Fruit fly (Drosophila melanogaster): ENCODE data around the gene SNRPG.

The SNRPG gene

DNA sequence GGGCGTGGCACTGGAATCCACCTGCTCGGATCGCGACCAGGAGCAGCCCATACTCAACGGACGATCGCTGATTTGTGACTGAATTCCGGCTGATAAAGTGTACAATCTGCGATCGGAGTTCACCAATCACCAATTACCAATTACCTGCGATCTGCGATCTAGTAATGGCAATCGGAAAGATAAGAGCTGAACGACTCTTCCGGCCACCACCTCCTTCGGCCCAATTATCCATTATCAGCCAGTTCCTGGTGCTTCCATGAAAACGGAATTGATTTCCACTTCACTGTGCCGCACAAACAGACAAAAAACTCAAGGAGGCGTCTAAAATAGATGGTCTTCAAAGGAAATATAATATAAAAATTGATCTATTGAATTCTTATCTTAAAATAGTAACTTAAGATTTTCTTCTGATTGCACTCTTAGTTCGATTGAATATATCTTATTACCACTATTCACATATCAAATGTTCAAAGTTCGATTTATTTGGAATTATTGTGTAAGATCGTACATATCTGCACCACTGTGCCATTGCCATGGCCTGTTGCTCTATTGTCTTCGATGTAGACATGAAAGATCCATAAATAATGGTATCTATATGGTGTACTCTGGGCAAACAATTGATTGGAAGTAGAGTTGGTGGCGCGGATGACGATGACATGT lies 24.3 kb upstream of the SNRPG start, which contains the start of gene CG15865:
Gene CG15865 (minus strand): TSS at position 51 of the 660 bp plus-strand sequence.
- no peak for TF ChIP-seq CG17801 (GFP tag; optimal IDR thresholded peaks at IDR 0.05; ENCODE audit: partially characterized antibody)

DNA sequence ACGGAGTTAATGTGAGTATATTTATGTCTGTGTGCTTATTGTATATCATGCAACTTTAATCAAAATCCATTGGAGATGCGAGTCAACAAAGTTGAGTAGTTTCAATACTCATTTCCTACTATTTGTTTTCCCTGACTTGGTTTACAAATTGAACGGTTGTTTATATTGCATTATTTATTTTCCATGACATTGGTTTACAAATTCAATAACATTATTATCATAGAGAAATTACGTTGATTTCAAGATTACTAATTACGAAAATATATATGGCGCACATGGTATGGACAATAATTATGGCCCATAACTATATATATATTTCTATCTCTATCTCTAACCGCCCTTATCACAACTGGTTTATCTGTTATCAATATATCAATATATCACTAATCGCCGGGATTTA lies 20.4 kb upstream of the SNRPG start:
- TF ChIP-seq CG17801 (GFP tag; optimal IDR thresholded peaks at IDR 0.05; ENCODE audit: partially characterized antibody): no peak

dm6 chrX:16655724-16656235 lies 15.6 kb upstream of the SNRPG start:
- no peak for TF ChIP-seq CG17801 (GFP tag; optimal IDR thresholded peaks at IDR 0.05; ENCODE audit: partially characterized antibody)

- TF ChIP-seq CG17801 (GFP tag; optimal IDR thresholded peaks at IDR 0.05; ENCODE audit: partially characterized antibody): no peak
Measured at dm6 chrX:16654931-16655409, 14.8 kb upstream of the SNRPG start, which contains the start of the genes Nemp and r. TSS of gene Nemp (minus strand) at chrX:16655015. TSS of gene r (plus strand) at chrX:16655359.

- TF ChIP-seq CG17801 (GFP tag; optimal IDR thresholded peaks at IDR 0.05; ENCODE audit: partially characterized antibody): no peak
Measured at dm6 chrX:16651625-16652024, 11.4 kb upstream of the SNRPG start.

DNA sequence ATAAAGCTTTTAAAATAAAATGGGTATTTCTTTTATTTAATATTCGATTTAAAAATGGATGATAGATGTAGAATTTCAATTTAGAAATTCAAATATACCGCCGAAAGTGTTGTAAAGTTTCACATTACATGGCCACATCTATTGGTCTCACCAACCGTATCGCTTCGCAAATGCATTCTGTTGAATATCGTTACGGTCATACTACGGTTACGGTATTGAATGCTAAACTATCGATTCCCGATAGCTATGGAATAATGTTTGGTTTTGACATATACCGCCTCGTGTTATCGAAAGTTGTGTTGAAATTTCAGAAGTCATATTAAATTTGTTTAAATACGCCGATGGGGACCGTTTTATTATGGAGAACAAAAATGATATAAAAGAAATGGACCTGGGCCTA lies 10.9 kb upstream of the SNRPG start, which contains the start of the genes CG32573 and CG42512:
Gene CG32573 (plus strand): TSS at position 279 of the 400 bp plus-strand sequence.
Gene CG42512 (plus strand): TSS at position 279 of the 400 bp plus-strand sequence.
- TF ChIP-seq CG17801 (GFP tag; optimal IDR thresholded peaks at IDR 0.05; ENCODE audit: partially characterized antibody): no peak

DNA sequence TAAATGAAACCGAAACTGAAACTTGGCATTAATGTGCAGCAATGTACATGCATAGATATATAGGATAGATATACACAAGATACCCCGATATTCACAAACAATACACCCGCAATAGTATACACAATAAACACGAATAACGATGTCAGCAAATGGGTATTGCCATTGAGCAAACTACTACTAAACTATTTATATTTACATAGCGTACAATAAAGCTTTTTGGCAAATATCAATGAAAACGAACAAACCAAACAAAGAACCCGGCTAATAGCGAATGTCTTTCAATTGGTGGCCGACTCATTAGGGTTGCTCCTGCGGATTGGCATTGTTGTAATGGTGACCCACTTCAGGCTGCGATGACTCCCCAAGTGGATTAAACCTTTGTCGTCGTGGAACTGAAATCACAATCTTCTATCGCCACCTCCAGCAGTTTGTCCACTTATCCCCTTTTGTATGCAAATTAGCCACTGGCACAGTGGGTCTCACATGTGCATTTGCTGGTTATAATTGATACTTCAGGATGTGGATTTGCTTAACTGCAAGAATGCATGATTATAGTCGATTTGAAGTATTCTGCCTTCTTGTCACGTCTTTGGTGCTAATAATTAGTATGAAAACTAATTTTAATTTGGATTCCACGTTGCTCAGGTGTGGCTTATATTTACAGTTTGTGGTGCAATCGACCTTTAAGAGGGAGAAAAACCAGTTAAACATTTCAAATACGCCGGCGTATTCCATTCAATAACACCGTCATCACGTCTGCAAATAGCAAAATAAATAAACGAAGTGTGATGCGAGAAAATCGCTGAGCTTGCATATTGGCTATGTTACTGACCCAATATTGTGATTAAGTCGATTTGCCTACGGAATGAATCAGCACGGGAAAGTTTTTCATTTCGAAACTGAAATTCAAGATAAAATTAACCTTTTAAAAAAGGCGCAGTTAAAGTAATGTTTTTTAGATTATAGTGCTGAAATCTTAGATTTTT lies 10.2 kb upstream of the SNRPG start:
- no peak for TF ChIP-seq CG17801 (GFP tag; optimal IDR thresholded peaks at IDR 0.05; ENCODE audit: partially characterized antibody)

DNA sequence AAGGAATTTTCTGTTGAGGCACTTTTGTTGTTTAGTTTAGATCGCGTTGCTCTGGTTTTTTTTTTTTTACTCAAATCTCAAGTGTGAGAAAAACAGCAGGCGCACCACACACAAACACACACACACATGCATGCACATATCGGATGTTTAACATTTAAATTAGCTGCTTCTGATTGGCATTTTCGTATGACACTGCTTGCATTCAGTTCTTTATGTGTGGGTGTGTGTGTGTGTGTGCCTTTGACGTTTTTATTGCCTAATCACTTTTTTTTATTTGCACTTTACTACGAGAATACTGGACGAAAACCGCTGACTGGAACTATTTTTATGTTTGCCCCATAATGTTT lies 8.2 kb upstream of the SNRPG start:
- no peak for TF ChIP-seq CG17801 (GFP tag; optimal IDR thresholded peaks at IDR 0.05; ENCODE audit: partially characterized antibody)

- TF ChIP-seq CG17801 (GFP tag; optimal IDR thresholded peaks at IDR 0.05; ENCODE audit: partially characterized antibody): no peak
Measured at dm6 chrX:16647737-16648434, 7.7 kb upstream of the SNRPG start.

dm6 chrX:16647092-16647632 lies 6.9 kb upstream of the SNRPG start:
- TF ChIP-seq CG17801 (GFP tag; optimal IDR thresholded peaks at IDR 0.05; ENCODE audit: partially characterized antibody): no peak

- no peak for TF ChIP-seq CG17801 (GFP tag; optimal IDR thresholded peaks at IDR 0.05; ENCODE audit: partially characterized antibody)
Measured at dm6 chrX:16645472-16645871, 5.3 kb upstream of the SNRPG start.

DNA sequence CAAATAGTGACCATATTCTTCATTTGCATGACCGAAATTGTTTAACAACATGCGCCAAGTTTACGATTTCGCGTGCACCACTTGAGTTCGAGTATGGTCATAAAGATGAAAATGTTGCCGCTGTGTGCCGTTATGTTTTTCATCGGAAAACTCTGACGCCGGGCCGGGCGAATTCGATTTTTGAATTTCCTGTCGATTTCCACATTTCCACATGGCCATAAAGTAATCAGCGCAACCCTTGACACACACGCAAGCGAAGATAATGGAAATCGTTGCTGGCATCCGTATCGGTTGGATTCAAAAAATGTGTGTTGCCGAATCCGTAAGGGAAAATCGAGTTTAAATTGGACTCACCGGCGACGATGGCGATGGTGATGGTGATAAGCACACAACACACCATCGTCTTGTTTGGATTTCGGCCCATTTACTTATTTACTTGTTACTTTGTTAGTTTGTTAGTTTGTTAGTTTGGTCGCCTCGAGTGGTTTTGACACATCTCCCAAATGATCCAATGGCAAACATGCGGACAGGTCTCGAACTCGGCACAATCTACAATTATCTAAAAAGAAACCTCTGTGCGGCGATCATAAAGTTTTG lies 4.4 kb upstream of the SNRPG start:
- TF ChIP-seq CG17801 (GFP tag; optimal IDR thresholded peaks at IDR 0.05; ENCODE audit: partially characterized antibody): no peak

DNA sequence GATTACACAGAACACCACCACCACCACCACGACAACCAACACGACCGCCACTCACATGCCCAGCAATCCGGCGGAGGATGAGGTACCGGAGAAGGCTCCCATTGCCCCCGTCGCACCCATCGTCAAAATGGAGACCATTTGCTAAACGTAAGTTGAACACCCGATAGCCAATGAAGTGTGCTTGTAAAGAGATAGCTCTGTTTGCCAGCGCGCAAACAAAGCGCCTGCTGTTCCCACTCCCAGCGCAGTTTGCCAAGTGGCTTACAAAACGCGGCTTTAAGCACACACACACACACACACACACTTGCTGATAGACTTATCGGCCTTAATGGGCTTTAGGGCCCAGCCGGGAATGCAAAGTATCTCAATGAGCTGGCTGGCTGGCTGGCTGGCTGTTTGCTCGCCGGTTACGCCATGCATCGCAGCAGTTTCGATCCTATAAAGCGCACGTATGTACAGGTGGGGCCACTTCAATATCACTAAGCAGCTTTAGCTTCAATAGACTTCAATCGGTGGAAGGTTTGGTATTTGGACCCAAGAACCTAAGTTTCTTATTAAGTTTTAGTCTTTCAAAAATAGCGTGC lies 3.2 kb upstream of the SNRPG start:
- TF ChIP-seq CG17801 (GFP tag; optimal IDR thresholded peaks at IDR 0.05; ENCODE audit: partially characterized antibody): no peak

DNA sequence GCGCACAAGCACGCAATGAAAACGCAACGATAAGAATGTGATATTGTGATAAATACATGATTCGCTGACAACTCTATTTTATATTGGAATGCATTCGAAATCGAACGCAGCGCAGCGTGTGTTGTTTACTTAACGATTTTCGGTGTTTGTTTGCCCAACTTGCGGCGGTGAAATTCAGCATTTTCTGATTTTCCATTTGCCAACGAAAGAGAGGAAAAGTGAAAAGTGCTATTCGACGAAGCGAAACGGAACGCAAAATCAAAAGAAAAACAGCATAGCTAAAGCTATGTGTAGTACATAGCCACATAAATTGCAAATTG lies 842 bp upstream of the SNRPG start:
- no peak for TF ChIP-seq CG17801 (GFP tag; optimal IDR thresholded peaks at IDR 0.05; ENCODE audit: partially characterized antibody)
